Fruit fly (Drosophila melanogaster): Measurements from ENCODE around the gene CG16721.

Gene CG16721

dm6 chrX:5865051-5865450, 14.6 kb upstream of the CG16721 start, which contains the start of gene CG43137:
TSS of gene CG43137 (minus strand) at chrX:5865151.
- no peak for TF ChIP-seq Ets98B (GFP tag; IDR thresholded peaks at IDR 0.05)
- TF ChIP-seq CG34367 (tag; optimal IDR thresholded peaks at IDR 0.05) = no peak
- no peak for TF ChIP-seq CG8159 (tag; optimal IDR thresholded peaks at IDR 0.05)
- TF ChIP-seq Pif1B (GFP tag; optimal IDR thresholded peaks at IDR 0.05) = no peak
- no peak for TF ChIP-seq Pif1A (GFP tag; optimal IDR thresholded peaks at IDR 0.05)
- no peak for TF ChIP-seq D1 (tag; optimal IDR thresholded peaks at IDR 0.05)
- no peak for TF ChIP-seq EcR (GFP tag; optimal IDR thresholded peaks at IDR 0.05)
- no peak for TF ChIP-seq CG8301 (tag; optimal IDR thresholded peaks at IDR 0.05)
- TF ChIP-seq fd96Ca (GFP tag; IDR thresholded peaks at IDR 0.05) = no peak

DNA sequence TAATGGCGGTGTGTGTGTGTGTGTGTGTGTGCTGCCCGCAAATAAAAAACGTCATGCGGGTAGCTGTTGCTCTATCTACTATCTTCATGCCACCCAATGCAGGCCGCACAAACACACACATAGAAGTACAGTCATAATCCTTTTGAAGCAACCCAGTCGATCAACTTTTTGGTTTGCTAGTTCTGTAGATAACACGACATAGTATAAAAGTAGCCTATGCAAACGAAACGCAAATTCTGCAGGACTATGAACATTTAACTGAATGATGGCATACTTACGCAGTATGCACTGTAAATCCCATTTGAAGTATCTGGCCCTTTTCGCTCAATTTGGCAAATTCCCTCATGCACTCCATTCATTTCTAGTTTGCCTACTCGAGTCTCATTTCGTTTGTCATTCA, 13.6 kb upstream of the CG16721 start:
- TF ChIP-seq CG4496 (GFP tag; IDR thresholded peaks at IDR 0.05) (peak; percentile 56; the same call in 1 of the 3 replicates), CG34367 (tag; optimal IDR thresholded peaks at IDR 0.05) (no peak), Pif1A (GFP tag; optimal IDR thresholded peaks at IDR 0.05) (no peak), CG13204 (GFP tag; optimal IDR thresholded peaks at IDR 0.05) (no peak), fd96Ca (GFP tag; IDR thresholded peaks at IDR 0.05) (peak; percentile 48; the same call in 1 of the 3 replicates), CG9948 (tag; optimal IDR thresholded peaks at IDR 0.05) (no peak)

DNA sequence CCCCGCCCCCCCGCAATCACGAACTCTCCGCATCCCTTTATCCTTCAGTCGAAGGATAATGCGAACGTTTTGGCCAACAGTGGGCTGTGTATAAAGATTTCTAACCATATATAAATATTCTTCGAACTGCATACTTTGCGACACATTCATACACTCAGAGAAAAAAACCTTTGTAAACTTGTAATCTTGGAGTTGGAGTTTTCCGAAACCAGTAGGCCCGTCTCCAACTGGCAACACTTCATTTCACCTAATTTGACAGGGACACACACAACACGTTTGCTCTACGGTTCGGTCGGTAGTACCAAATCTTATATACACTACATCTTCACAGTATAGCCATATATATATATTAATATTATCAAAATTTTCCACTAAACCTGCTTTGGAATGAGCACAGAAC, 10.9 kb upstream of the CG16721 start, which contains the start of gene CG15764:
CG15764 (plus strand) TSS at position 301 of the 400 bp plus-strand sequence.
- no peak for TF ChIP-seq Pif1A (GFP tag; optimal IDR thresholded peaks at IDR 0.05)
- no peak for TF ChIP-seq Ets98B (GFP tag; IDR thresholded peaks at IDR 0.05)
- TF ChIP-seq D1 (tag; optimal IDR thresholded peaks at IDR 0.05) = no peak
- no peak for TF ChIP-seq CG4496 (GFP tag; IDR thresholded peaks at IDR 0.05)
- no peak for TF ChIP-seq CG14655 (GFP tag; optimal IDR thresholded peaks at IDR 0.05)
- TF ChIP-seq CG15710 (tag; optimal IDR thresholded peaks at IDR 0.05) = no peak
- no peak for TF ChIP-seq Pif1B (GFP tag; optimal IDR thresholded peaks at IDR 0.05)
- no peak for TF ChIP-seq gl (tag; optimal IDR thresholded peaks at IDR 0.05)
- TF ChIP-seq CG9948 (tag; optimal IDR thresholded peaks at IDR 0.05) = no peak
- TF ChIP-seq CG12605 (GFP tag; IDR thresholded peaks at IDR 0.05) = no peak
- no peak for TF ChIP-seq CG10348 (GFP tag; IDR thresholded peaks at IDR 0.05)

dm6 chrX:5873164-5873563, 6.5 kb upstream of the CG16721 start, which contains the start of gene GAA1:
TSS of gene GAA1 (minus strand) at chrX:5873357.
- no peak for TF ChIP-seq gl (tag; optimal IDR thresholded peaks at IDR 0.05)
- peak; percentile 9 for TF ChIP-seq CG17806 (tag; optimal IDR thresholded peaks at IDR 0.05)

- no peak for TF ChIP-seq CG12605 (GFP tag; IDR thresholded peaks at IDR 0.05)
- TF ChIP-seq CG17806 (tag; optimal IDR thresholded peaks at IDR 0.05) = no peak
- TF ChIP-seq CG4496 (GFP tag; IDR thresholded peaks at IDR 0.05) = no peak
- TF ChIP-seq CG13204 (GFP tag; optimal IDR thresholded peaks at IDR 0.05) = no peak
- no peak for TF ChIP-seq gl (tag; optimal IDR thresholded peaks at IDR 0.05)
- no peak for TF ChIP-seq CG15710 (tag; optimal IDR thresholded peaks at IDR 0.05)
Measured at dm6 chrX:5876584-5876983, 3.1 kb upstream of the CG16721 start, which contains the start of gene mof. TSS of gene mof (minus strand) at chrX:5876853.

- TF ChIP-seq Pif1B (GFP tag; optimal IDR thresholded peaks at IDR 0.05) (peak; percentile 86), gl (tag; optimal IDR thresholded peaks at IDR 0.05) (peak; percentile 60), CG10348 (GFP tag; IDR thresholded peaks at IDR 0.05) (peak; percentile 73), CG9948 (tag; optimal IDR thresholded peaks at IDR 0.05) (peak; percentile 74), CG12605 (GFP tag; IDR thresholded peaks at IDR 0.05) (peak; percentile 72), Ets98B (GFP tag; IDR thresholded peaks at IDR 0.05) (peak; percentile 80), CG8301 (tag; optimal IDR thresholded peaks at IDR 0.05) (peak; percentile 82), Snoo (tag; optimal IDR thresholded peaks at IDR 0.05) (peak; percentile 72), CG34367 (tag; optimal IDR thresholded peaks at IDR 0.05) (peak; percentile 68), CG32121 (GFP tag; IDR thresholded peaks at IDR 0.05) (peak; percentile 79), fd96Ca (GFP tag; IDR thresholded peaks at IDR 0.05) (peak; percentile 73; the same call in 2 of the 3 replicates), CG8159 (tag; optimal IDR thresholded peaks at IDR 0.05) (peak; percentile 79), EcR (GFP tag; optimal IDR thresholded peaks at IDR 0.05) (peak; percentile 48), CG14655 (GFP tag; optimal IDR thresholded peaks at IDR 0.05) (no peak), CG4496 (GFP tag; IDR thresholded peaks at IDR 0.05) (peak; percentile 81), CG15710 (tag; optimal IDR thresholded peaks at IDR 0.05) (peak; percentile 76), rn (GFP tag; IDR thresholded peaks at IDR 0.05) (peak; percentile 60; the same call in 1 of the 2 replicates), CG13204 (GFP tag; optimal IDR thresholded peaks at IDR 0.05) (no peak), D1 (tag; optimal IDR thresholded peaks at IDR 0.05) (no peak), Pif1A (GFP tag; optimal IDR thresholded peaks at IDR 0.05) (peak; percentile 77), CG17806 (tag; optimal IDR thresholded peaks at IDR 0.05) (peak; percentile 80)
Measured at dm6 chrX:5880139-5880924, 663 bp downstream of the CG16721 start.

DNA sequence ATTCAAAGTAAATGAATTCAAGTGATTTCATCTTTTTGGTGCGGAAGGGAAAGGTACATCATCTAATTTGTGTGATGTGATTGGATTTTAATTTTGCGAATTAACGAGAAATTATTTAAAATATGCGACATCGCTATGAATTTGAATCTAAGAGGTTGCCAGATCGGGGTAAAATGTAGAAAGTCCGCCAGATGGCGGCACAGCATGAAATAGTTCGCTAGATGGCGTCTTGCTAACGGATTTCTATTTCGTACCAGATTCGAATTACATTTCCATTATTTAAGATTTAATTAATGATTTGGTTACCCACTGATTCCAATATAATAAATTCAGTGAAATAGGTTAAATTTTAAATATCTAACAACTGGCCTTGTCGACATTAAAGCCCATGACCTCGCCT, 3.7 kb downstream of the CG16721 start:
- TF ChIP-seq CG4496 (GFP tag; IDR thresholded peaks at IDR 0.05) (0 out of 3 replicates have a peak, but pooled peaks have one; percentile 30), Pif1B (GFP tag; optimal IDR thresholded peaks at IDR 0.05) (no peak)

Data from whole organism, pupa.